Fruit fly (Drosophila melanogaster): ENCODE data around the gene CG34174.

The CG34174 gene

dm6 chr2L:2220573-2221332, 6.7 kb downstream of the CG34174 start, which contains the start of gene papi:
papi (plus strand) TSS chr2L:2220748.
- TF ChIP-seq Trl (optimal IDR thresholded peaks at IDR 0.05) (no peak), Trl (GFP tag; optimal IDR thresholded peaks at IDR 0.05) (no peak), crp (GFP tag; optimal IDR thresholded peaks at IDR 0.05) (peak in 1 of 2 experiments; percentile 14), CG11723 (GFP tag; optimal IDR thresholded peaks at IDR 0.05) (no peak), E2f2 (GFP tag; IDR thresholded peaks at IDR 0.05) (peak; percentile 31; the same call in 1 of the 2 replicates), pb (GFP tag; optimal IDR thresholded peaks at IDR 0.05) (no peak), Rfx (GFP tag; IDR thresholded peaks at IDR 0.05) (peak; percentile 8; the same call in 1 of the 2 replicates), sug (tag; optimal IDR thresholded peaks at IDR 0.05) (peak; percentile 6), Xbp1 (GFP tag; optimal IDR thresholded peaks at IDR 0.05) (peak; percentile 9), hkb (optimal IDR thresholded peaks at IDR 0.05) (no peak), hkb (GFP tag; IDR thresholded peaks at IDR 0.05) (peak; percentile 9; the same call in 1 of the 2 replicates), so (GFP tag; IDR thresholded peaks at IDR 0.05) (no peak), sd (tag; optimal IDR thresholded peaks at IDR 0.05) (peak; percentile 75), repo (GFP tag; optimal IDR thresholded peaks at IDR 0.05) (no peak), H2.0 (GFP tag; IDR thresholded peaks at IDR 0.05) (no peak), Side (GFP tag; optimal IDR thresholded peaks at IDR 0.05) (peak; percentile 23), CG42726 (GFP tag; IDR thresholded peaks at IDR 0.05; ENCODE audit: partially characterized antibody) (no peak), B-H2 (GFP tag; optimal IDR thresholded peaks at IDR 0.05) (peak; percentile 53), CG17829 (tag; optimal IDR thresholded peaks at IDR 0.05) (peak; percentile 13), Pdp1 (GFP tag; optimal IDR thresholded peaks at IDR 0.05) (peak in 1 of 2 experiments; percentile 91), ftz-f1 (GFP tag; optimal IDR thresholded peaks at IDR 0.05) (no peak), gro (GFP tag; optimal IDR thresholded peaks at IDR 0.05) (peak; percentile 31), phol (tag; optimal IDR thresholded peaks at IDR 0.05) (peak; percentile 3), hbn (GFP tag; IDR thresholded peaks at IDR 0.05; ENCODE audit: partially characterized antibody) (no peak), CG6689 (GFP tag; IDR thresholded peaks at IDR 0.05) (no peak), fd96Cb (tag; optimal IDR thresholded peaks at IDR 0.05) (no peak), CG34376 (GFP tag; optimal IDR thresholded peaks at IDR 0.05) (peak; percentile 44), CG4820 (GFP tag; optimal IDR thresholded peaks at IDR 0.05) (no peak), Bteb2 (GFP tag; optimal IDR thresholded peaks at IDR 0.05) (no peak), YL-1 (GFP tag; optimal IDR thresholded peaks at IDR 0.05) (peak; percentile 71), CG4617 (GFP tag; optimal IDR thresholded peaks at IDR 0.05; ENCODE audit: borderline replicate concordance) (peak; percentile 47), CG15073 (GFP tag; optimal IDR thresholded peaks at IDR 0.05) (no peak), CG30020 (tag; optimal IDR thresholded peaks at IDR 0.05) (no peak), CG8765 (GFP tag; IDR thresholded peaks at IDR 0.05) (no peak), exex (tag; optimal IDR thresholded peaks at IDR 0.05) (peak; percentile 57), CG1603 (tag; optimal IDR thresholded peaks at IDR 0.05) (peak; percentile 34), Max (GFP tag; optimal IDR thresholded peaks at IDR 0.05) (peak; percentile 69), CG5953 (GFP tag; IDR thresholded peaks at IDR 0.05) (no peak), mam (GFP tag; optimal IDR thresholded peaks at IDR 0.05) (no peak), CG10431 (GFP tag; optimal IDR thresholded peaks at IDR 0.05) (peak; percentile 22), Aef1 (GFP tag; IDR thresholded peaks at IDR 0.05) (no peak), trem (tag; optimal IDR thresholded peaks at IDR 0.05) (peak; percentile 52), ewg (GFP tag; optimal IDR thresholded peaks at IDR 0.05) (no peak), her (GFP tag; optimal IDR thresholded peaks at IDR 0.05) (peak; percentile 28), crol (GFP tag; IDR thresholded peaks at IDR 0.05) (no peak), Med (GFP tag) (peak; percentile 36), gcm (GFP tag; optimal IDR thresholded peaks at IDR 0.05) (no peak), CG14710 (tag; optimal IDR thresholded peaks at IDR 0.05) (peak; percentile 68), HLHmδ (GFP tag; optimal IDR thresholded peaks at IDR 0.05) (no peak), CG9876 (GFP tag; optimal IDR thresholded peaks at IDR 0.05) (no peak)

All from whole organism, embryonic.